Fruit fly (Drosophila melanogaster): Measurements from ENCODE around the gene CG5112.

CG5112 gene

dm6 chr3R:25532406-25533225 is 41.4 kb downstream of the CG5112 start (continued):
- peak; percentile 66; the same call in 1 of the 3 replicates for TF ChIP-seq z (GFP tag; IDR thresholded peaks at IDR 0.05)
- TF ChIP-seq Sox102F (GFP tag; optimal IDR thresholded peaks at IDR 0.05): peak; percentile 32
- no peak for TF ChIP-seq CG18764 (GFP tag; optimal IDR thresholded peaks at IDR 0.05)
- peak; percentile 55; the same call in 2 of the 3 replicates for TF ChIP-seq CG17361 (GFP tag; IDR thresholded peaks at IDR 0.05)
- peak; percentile 28 for TF ChIP-seq ind (GFP tag; optimal IDR thresholded peaks at IDR 0.05)
- no peak for TF ChIP-seq CG10543 (GFP tag; optimal IDR thresholded peaks at IDR 0.05)
- TF ChIP-seq Lhr (GFP tag; optimal IDR thresholded peaks at IDR 0.05): no peak
- TF ChIP-seq eve (GFP tag; optimal IDR thresholded peaks at IDR 0.05): no peak
- no peak for TF ChIP-seq CkIIα-i1 (GFP tag; IDR thresholded peaks at IDR 0.05)
- peak; percentile 39; the same call in 1 of the 2 replicates for TF ChIP-seq Ptx1 (GFP tag; IDR thresholded peaks at IDR 0.05)
- no peak for TF ChIP-seq CG16815 (GFP tag; optimal IDR thresholded peaks at IDR 0.05)
- peak; percentile 40 for TF ChIP-seq dmrt11E (tag; optimal IDR thresholded peaks at IDR 0.05)
- no peak for TF ChIP-seq CG18011 (GFP tag; optimal IDR thresholded peaks at IDR 0.05)
- TF ChIP-seq gro (GFP tag; optimal IDR thresholded peaks at IDR 0.05): no peak
- TF ChIP-seq CG2712 (tag; optimal IDR thresholded peaks at IDR 0.05): peak; percentile 42
- no peak for TF ChIP-seq psq (GFP tag; optimal IDR thresholded peaks at IDR 0.05)
- TF ChIP-seq CG3281 (GFP tag; optimal IDR thresholded peaks at IDR 0.05): no peak
- TF ChIP-seq slbo (GFP tag; IDR thresholded peaks at IDR 0.05): peak; percentile 54; the same call in 1 of the 2 replicates
- no peak for TF ChIP-seq Drgx (GFP tag; IDR thresholded peaks at IDR 0.05)
- TF ChIP-seq gt (GFP tag; IDR thresholded peaks at IDR 0.05): no peak
- no peak for TF ChIP-seq CG11093 (GFP tag; IDR thresholded peaks at IDR 0.05)
- no peak for TF ChIP-seq eyg (GFP tag; optimal IDR thresholded peaks at IDR 0.05)
- 0 out of 4 replicates have a peak, but pooled peaks have one; percentile 42 for TF ChIP-seq chinmo (GFP tag; IDR thresholded peaks at IDR 0.05; ENCODE audit: partially characterized antibody)
- TF ChIP-seq oc (tag; optimal IDR thresholded peaks at IDR 0.05): peak; percentile 67
- TF ChIP-seq CoRest (tag; optimal IDR thresholded peaks at IDR 0.05): peak; percentile 36
- no peak for TF ChIP-seq unpg (GFP tag; optimal IDR thresholded peaks at IDR 0.05)
- peak; percentile 26; the same call in 1 of the 2 replicates for TF ChIP-seq vvl (GFP tag; IDR thresholded peaks at IDR 0.05)
- no peak for TF ChIP-seq CG8478 (optimal IDR thresholded peaks at IDR 0.05)
- no peak for TF ChIP-seq CG4707 (GFP tag; optimal IDR thresholded peaks at IDR 0.05)
- TF ChIP-seq gsb-n (tag; optimal IDR thresholded peaks at IDR 0.05): no peak
- no peak for TF ChIP-seq CG5245 (GFP tag; optimal IDR thresholded peaks at IDR 0.05)
- no peak for TF ChIP-seq Poxn (GFP tag; IDR thresholded peaks at IDR 0.05)
- no peak for TF ChIP-seq CG15011 (GFP tag; optimal IDR thresholded peaks at IDR 0.05)
- TF ChIP-seq lbe (GFP tag; optimal IDR thresholded peaks at IDR 0.05): no peak
- TF ChIP-seq sens (GFP tag): no peak
- TF ChIP-seq CG18476 (GFP tag; optimal IDR thresholded peaks at IDR 0.05): no peak
- TF ChIP-seq salm (tag; optimal IDR thresholded peaks at IDR 0.05): no peak
- no peak for TF ChIP-seq CG2129 (GFP tag; IDR thresholded peaks at IDR 0.05; ENCODE audit: partially characterized antibody)
- TF ChIP-seq Gug (GFP tag; IDR thresholded peaks at IDR 0.05): no peak
- TF ChIP-seq mld (GFP tag; IDR thresholded peaks at IDR 0.05; ENCODE audit: partially characterized antibody): no peak
- TF ChIP-seq ATbp (GFP tag; optimal IDR thresholded peaks at IDR 0.05): no peak
- no peak for TF ChIP-seq bigmax (GFP tag; optimal IDR thresholded peaks at IDR 0.05)
- no peak for TF ChIP-seq CG7786 (GFP tag; optimal IDR thresholded peaks at IDR 0.05)
- no peak for TF ChIP-seq luna (GFP tag; optimal IDR thresholded peaks at IDR 0.05)
- TF ChIP-seq zfh2 (GFP tag; optimal IDR thresholded peaks at IDR 0.05): no peak
- TF ChIP-seq CG15269 (tag; optimal IDR thresholded peaks at IDR 0.05): peak; percentile 28
- TF ChIP-seq CG3065 (GFP tag; optimal IDR thresholded peaks at IDR 0.05): no peak
- no peak for TF ChIP-seq H2.0 (GFP tag; IDR thresholded peaks at IDR 0.05)
- no peak for TF ChIP-seq Optix (GFP tag; IDR thresholded peaks at IDR 0.05)
- no peak for TF ChIP-seq CG18599 (GFP tag; optimal IDR thresholded peaks at IDR 0.05)
